Worm (Caenorhabditis elegans) whole organism, L1 larva: ENCODE results near the gene srlf-24.

Source experiments
- aly-2 ChIP-seq: fragments of 150-350 bp; optimal IDR thresholded peaks from 2 replicates; lab custom pipeline; 2014; ENCODE audit warnings: missing biosample characterization, missing genetic modification characterization
- ama-1 ChIP-seq: fragments of 150-350 bp; optimal IDR thresholded peaks from 2 replicates; lab custom pipeline; 2014
- lsy-2 ChIP-seq, 2 experiments: fragments of 150-350 bp; optimal IDR thresholded peaks; 2 replicates each; lab custom pipeline; 2014; ENCODE audit warnings: missing biosample characterization in 2 of 2, missing genetic modification characterization in 2 of 2
- zag-1 ChIP-seq: fragments of 150-350 bp; optimal IDR thresholded peaks from 2 replicates; lab custom pipeline; 2014; ENCODE audit warnings: missing biosample characterization, missing genetic modification characterization
- zip-4 ChIP-seq: fragments of 200-800 bp; sonication (Bioruptor generic); optimal IDR thresholded peaks from 2 replicates; lab custom pipeline; 2018; ENCODE audit warnings: mild to moderate bottlenecking, missing genetic modification characterization, moderate library complexity, missing compliant biosample characterization

ce11 chrIV:11119972-11120562 is 14.4 kb upstream of the srlf-24 start:
- TF ChIP-seq lsy-2 (tag; optimal IDR thresholded peaks at IDR 0.05; lab: Kevin White, UChicago) (no peak), zag-1 (tag; lab: Kevin White, UChicago) (no peak), ama-1 (no peak), aly-2 (tag; lab: Kevin White, UChicago) (no peak), zip-4 (GFP tag; lab: Kevin White, UChicago) (no peak)
